Worm (Caenorhabditis elegans): Measurements from ENCODE around the gene Y46G5A.34.

DNA sequence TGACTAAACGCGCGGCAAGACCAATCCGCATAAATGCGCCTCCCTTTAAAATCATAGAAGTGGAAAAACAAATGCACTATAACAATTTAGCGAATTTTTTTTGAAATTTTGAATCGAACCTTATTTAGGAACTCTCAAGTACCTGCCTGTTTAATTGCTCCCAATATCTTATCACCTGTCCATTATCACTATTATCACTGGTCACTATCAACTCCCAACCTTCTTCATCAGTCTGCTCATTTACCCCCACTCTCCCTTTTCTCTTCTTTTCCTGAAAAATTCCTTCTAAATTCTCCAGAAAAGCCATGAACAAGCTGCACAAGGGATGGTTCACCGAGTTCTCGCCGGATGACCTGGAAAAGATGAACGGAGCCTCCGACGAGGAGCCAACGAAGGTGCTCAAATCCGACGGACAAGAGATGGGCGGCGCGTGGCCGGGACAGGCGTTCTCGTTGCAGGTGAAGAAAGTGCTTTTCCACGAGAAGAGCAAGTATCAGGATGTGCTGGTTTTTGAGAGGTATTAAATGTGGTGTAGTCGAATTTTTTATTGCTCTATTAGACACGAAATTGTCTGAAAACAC, 30.2 kb downstream of the Y46G5A.34 start, which contains the start of gene spds-1:
- no peak for TF ChIP-seq ama-1 (optimal IDR thresholded peaks at IDR 0.05)
- TF ChIP-seq pag-3 (tag; optimal IDR thresholded peaks at IDR 0.05; ENCODE audit: borderline replicate concordance) = no peak
- TF ChIP-seq dmd-4 (tag; optimal IDR thresholded peaks at IDR 0.05; ENCODE audit: borderline replicate concordance) = no peak
- TF ChIP-seq ceh-45 (GFP tag; IDR thresholded peaks at IDR 0.05) = no peak
- no peak for TF ChIP-seq pqm-1 (tag; optimal IDR thresholded peaks at IDR 0.05)
- TF ChIP-seq ceh-6 (GFP tag; optimal IDR thresholded peaks at IDR 0.05) = no peak
